Fruit fly (Drosophila melanogaster): ENCODE results near the gene CG11581.

DNA sequence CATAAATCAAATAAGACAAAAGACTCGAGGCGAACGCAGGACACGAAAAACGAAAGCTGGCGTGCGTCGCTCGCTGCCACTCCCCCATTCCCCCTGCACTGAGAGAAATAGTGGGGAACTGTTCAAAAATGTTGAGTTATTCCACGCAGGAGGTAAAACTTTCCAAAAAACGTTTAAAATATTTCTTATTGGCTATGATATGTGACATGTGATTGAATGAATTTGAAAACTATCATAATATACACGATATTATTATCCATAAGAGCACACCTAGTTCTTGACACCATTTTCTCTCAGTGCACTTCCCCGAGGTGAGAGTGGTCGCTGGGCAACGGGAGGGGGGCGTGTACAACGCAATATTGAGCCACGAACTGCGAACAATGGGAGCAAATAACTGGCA, 42.8 kb upstream of the CG11581 start:
- TF ChIP-seq CG8478 (optimal IDR thresholded peaks at IDR 0.05) (no peak), pan (optimal IDR thresholded peaks at IDR 0.05) (no peak), psq (optimal IDR thresholded peaks at IDR 0.05) (no peak), EcR (GFP tag; optimal IDR thresholded peaks at IDR 0.05) (no peak), usp (GFP tag; optimal IDR thresholded peaks at IDR 0.05) (no peak), Dll (optimal IDR thresholded peaks at IDR 0.05) (no peak)
